Worm (Caenorhabditis elegans): ENCODE data around the gene asb-2.

The asb-2 gene

ce11 chrX:4484072-4484471 is 14.5 kb downstream of the asb-2 start:
- TF ChIP-seq ceh-62 (tag; optimal IDR thresholded peaks at IDR 0.05) (no peak), hlh-30 (tag; optimal IDR thresholded peaks at IDR 0.05; ENCODE audit: insufficient read depth) (peak; percentile 62), aha-1 (tag) (peak; percentile 15), zfp-3 (GFP tag; conservative IDR thresholded peaks at IDR 0.05) (no peak), nhr-28 (tag; optimal IDR thresholded peaks at IDR 0.05) (peak; percentile 7)

- no peak for TF ChIP-seq T26A8.4 (GFP tag; IDR thresholded peaks at IDR 0.05)
- TF ChIP-seq lin-15B (tag; optimal IDR thresholded peaks at IDR 0.05), result no peak
- peak; percentile 12 for TF ChIP-seq rbr-2 (tag; optimal IDR thresholded peaks at IDR 0.05)
- no peak for TF ChIP-seq F26F4.8 (GFP tag; conservative IDR thresholded peaks at IDR 0.05)
- TF ChIP-seq aly-2 (tag; optimal IDR thresholded peaks at IDR 0.05), result no peak
- peak; percentile 98 for TF ChIP-seq aha-1 (tag)
- TF ChIP-seq tag-97 (GFP tag; IDR thresholded peaks at IDR 0.05), result no peak
- TF ChIP-seq zip-11 (GFP tag; IDR thresholded peaks at IDR 0.05), result no peak
- TF ChIP-seq madf-5 (GFP tag; IDR thresholded peaks at IDR 0.05), result no peak
- TF ChIP-seq mxl-3 (GFP tag; optimal IDR thresholded peaks at IDR 0.05), result no peak
- no peak for TF ChIP-seq spr-1 (tag; optimal IDR thresholded peaks at IDR 0.05)
- no peak for TF ChIP-seq ceh-32 (tag; optimal IDR thresholded peaks at IDR 0.05; ENCODE audit: poor library complexity)
- no peak for TF ChIP-seq nhr-102 (tag; optimal IDR thresholded peaks at IDR 0.05)
- no peak for TF ChIP-seq hmg-1.1 (GFP tag; IDR thresholded peaks at IDR 0.05)
- no peak for TF ChIP-seq gei-8 (GFP tag; optimal IDR thresholded peaks at IDR 0.05)
- no peak for TF ChIP-seq zip-2 (tag; optimal IDR thresholded peaks at IDR 0.05)
- TF ChIP-seq F44E2.7 (GFP tag; IDR thresholded peaks at IDR 0.05), result no peak
- no peak for TF ChIP-seq ztf-7 (tag; optimal IDR thresholded peaks at IDR 0.05)
- no peak for TF ChIP-seq F49E8.2 (tag; optimal IDR thresholded peaks at IDR 0.05; ENCODE audit: borderline replicate concordance)
- no peak for TF ChIP-seq saeg-2 (GFP tag; IDR thresholded peaks at IDR 0.05)
- no peak for TF ChIP-seq lin-1 (GFP tag; IDR thresholded peaks at IDR 0.05)
- no peak for TF ChIP-seq skn-1 (tag; optimal IDR thresholded peaks at IDR 0.05)
- peak in 1 of 2 experiments; percentile 13 for TF ChIP-seq hif-1 (tag; optimal IDR thresholded peaks at IDR 0.05)
- no peak for TF ChIP-seq hlh-30 (tag; optimal IDR thresholded peaks at IDR 0.05; ENCODE audit: insufficient read depth)
- no peak for TF ChIP-seq ces-1 (GFP tag; optimal IDR thresholded peaks at IDR 0.05)
- no peak for TF ChIP-seq nhr-42 (GFP tag; IDR thresholded peaks at IDR 0.05)
- no peak for TF ChIP-seq mxl-2 (GFP tag; conservative IDR thresholded peaks at IDR 0.05)
- peak in 1 of 2 experiments; percentile 15 for TF ChIP-seq lsy-2 (tag; optimal IDR thresholded peaks at IDR 0.05)
- TF ChIP-seq fkh-10 (GFP tag; optimal IDR thresholded peaks at IDR 0.05), result peak; percentile 52
- TF ChIP-seq dpl-1 (GFP tag; optimal IDR thresholded peaks at IDR 0.05), result no peak
Observed at ce11 chrX:4488807-4489336, 19.3 kb downstream of the asb-2 start, which contains the start of gene ncr-1. ncr-1 (minus strand) TSS chrX:4488857.

- TF ChIP-seq F10B5.3 (tag; optimal IDR thresholded peaks at IDR 0.05), result no peak
- peak; percentile 81 for TF ChIP-seq nhr-11 (tag; optimal IDR thresholded peaks at IDR 0.05)
- TF ChIP-seq hlh-30 (tag; optimal IDR thresholded peaks at IDR 0.05; ENCODE audit: insufficient read depth), result peak; percentile 55
- peak in 1 of 2 experiments; percentile 15 for TF ChIP-seq mdl-1 (tag; optimal IDR thresholded peaks at IDR 0.05)
- TF ChIP-seq lsy-2 (tag; optimal IDR thresholded peaks at IDR 0.05), result peak in 1 of 2 experiments; percentile 33
Observed at ce11 chrX:4490400-4490799, 20.8 kb downstream of the asb-2 start.

- TF ChIP-seq T20F7.1 (GFP tag; optimal IDR thresholded peaks at IDR 0.05) (no peak), mes-2 (tag; optimal IDR thresholded peaks at IDR 0.05; ENCODE audit: poor library complexity, severe bottlenecking) (no peak), nhr-28 (tag; optimal IDR thresholded peaks at IDR 0.05) (no peak), lsy-2 (tag; optimal IDR thresholded peaks at IDR 0.05) (no peak), dve-1 (tag; optimal IDR thresholded peaks at IDR 0.05; ENCODE audit: insufficient read depth) (peak; percentile 37), pha-4 (GFP tag; IDR thresholded peaks at IDR 0.05) (no peak), pha-4 (tag; optimal IDR thresholded peaks at IDR 0.05) (peak; percentile 55), mdl-1 (tag; optimal IDR thresholded peaks at IDR 0.05) (no peak), daf-16 (GFP tag; optimal IDR thresholded peaks at IDR 0.05) (no peak), daf-16 (tag; optimal IDR thresholded peaks at IDR 0.05) (peak; percentile 50), duxl-1 (tag; optimal IDR thresholded peaks at IDR 0.05; ENCODE audit: poor library complexity) (no peak)
Observed at ce11 chrX:4492199-4492598, 22.6 kb downstream of the asb-2 start, which contains the start of gene F46H6.5. F46H6.5 (minus strand) TSS chrX:4492208.
